Worm (Caenorhabditis elegans) whole organism, L3 larva: Measurements from ENCODE around the gene mel-11.
A peak's percentile ranks its signal among the peaks of the same experiment; 100 is the strongest.

Experiments used
- R02D3.7 ChIP-seq: fragments of 150-350 bp; optimal IDR thresholded peaks from 2 replicates; lab custom pipeline; 2014; ENCODE audit warnings: missing biosample characterization, missing genetic modification characterization
- ZK546.5 ChIP-seq: sonication (generic microtip); optimal IDR thresholded peaks from 2 replicates; lab custom pipeline; 2017; ENCODE audit warnings: missing biosample characterization, missing genetic modification characterization
- aly-2 ChIP-seq: fragments of 150-350 bp; optimal IDR thresholded peaks from 2 replicates; lab custom pipeline; 2014; ENCODE audit warnings: missing biosample characterization, missing genetic modification characterization
- ama-1 ChIP-seq: fragments of 150-350 bp; optimal IDR thresholded peaks from 2 replicates; lab custom pipeline; 2018
- ceh-16 ChIP-seq: sonication (generic microtip); optimal IDR thresholded peaks from 2 replicates; lab custom pipeline; 2017; ENCODE audit warnings: missing biosample characterization, missing genetic modification characterization
- ceh-28 ChIP-seq: fragments of 150-350 bp; optimal IDR thresholded peaks from 2 replicates; lab custom pipeline; 2014; ENCODE audit warnings: missing biosample characterization, missing genetic modification reagents, missing genetic modification characterization
- ceh-82 ChIP-seq: fragments of 150-350 bp; optimal IDR thresholded peaks from 2 replicates; lab custom pipeline; 2014; ENCODE audit warnings: missing biosample characterization, missing genetic modification characterization
- ceh-9 ChIP-seq: sonication (generic microtip); optimal IDR thresholded peaks from 2 replicates; lab custom pipeline; 2018; ENCODE audit warnings: missing biosample characterization, missing genetic modification characterization
- daf-12 ChIP-seq: fragments of 150-350 bp; optimal IDR thresholded peaks from 2 replicates; lab custom pipeline; 2014; ENCODE audit warnings: missing biosample characterization, missing genetic modification reagents, missing genetic modification characterization
- egl-27 ChIP-seq: sonication (generic microtip); optimal IDR thresholded peaks from 4 replicates; lab custom pipeline; 2017; ENCODE audit warnings: missing biosample characterization, missing genetic modification reagents, missing genetic modification characterization
- elt-1 ChIP-seq: fragments of 150-350 bp; optimal IDR thresholded peaks from 2 replicates; lab custom pipeline; 2014; ENCODE audit warnings: missing biosample characterization, missing genetic modification characterization
- elt-2 ChIP-seq: sonication (generic microtip); optimal IDR thresholded peaks from 2 replicates; lab custom pipeline; 2016; ENCODE audit warnings: missing genetic modification reagents, mild to moderate bottlenecking, missing genetic modification characterization, missing compliant biosample characterization
- elt-3 ChIP-seq, 3 experiments: fragments of 150-350 bp in 1 of 3; sonication (generic microtip) in 2 of 3; optimal IDR thresholded peaks; 2 replicates in 2 of 3; 4 replicates in 1 of 3; lab custom pipeline; 2014 to 2017; ENCODE audit warnings: missing biosample characterization in 3 of 3, missing genetic modification characterization in 3 of 3
- eor-1 ChIP-seq, 2 experiments: fragments of 150-350 bp; optimal IDR thresholded peaks; 2 replicates each; lab custom pipeline; 2014 to 2018; ENCODE audit warnings: missing biosample characterization in 2 of 2, missing genetic modification characterization in 2 of 2
- fkh-10 ChIP-seq: sonication (generic microtip); optimal IDR thresholded peaks from 2 replicates; lab custom pipeline; 2017; ENCODE audit warnings: missing biosample characterization, missing genetic modification reagents, missing genetic modification characterization
- fkh-2 ChIP-seq: fragments of 150-350 bp; optimal IDR thresholded peaks from 2 replicates; lab custom pipeline; 2014; ENCODE audit warnings: missing biosample characterization, missing genetic modification reagents, missing genetic modification characterization
- fos-1 ChIP-seq: fragments of 150-350 bp; optimal IDR thresholded peaks from 2 replicates; lab custom pipeline; 2014; ENCODE audit warnings: missing biosample characterization, missing genetic modification characterization
- hmg-11 ChIP-seq: sonication (generic microtip); optimal IDR thresholded peaks from 2 replicates; lab custom pipeline; 2016; ENCODE audit warnings: missing genetic modification characterization, missing compliant biosample characterization
- jun-1 ChIP-seq: fragments of 150-350 bp; optimal IDR thresholded peaks from 2 replicates; lab custom pipeline; 2014; ENCODE audit warnings: missing biosample characterization, missing genetic modification reagents, missing genetic modification characterization
- lin-15B ChIP-seq: fragments of 150-350 bp; optimal IDR thresholded peaks from 2 replicates; lab custom pipeline; 2014; ENCODE audit warnings: missing biosample characterization, missing genetic modification characterization
- lin-39 ChIP-seq: fragments of 150-350 bp; optimal IDR thresholded peaks from 2 replicates; lab custom pipeline; 2018; ENCODE audit warnings: missing biosample characterization, missing genetic modification reagents, missing genetic modification characterization
- lsy-12 ChIP-seq: sonication (generic microtip); optimal IDR thresholded peaks from 2 replicates; lab custom pipeline; 2016; ENCODE audit warnings: mild to moderate bottlenecking, missing genetic modification characterization, missing compliant biosample characterization
- mdl-1 ChIP-seq: fragments of 150-350 bp; optimal IDR thresholded peaks from 2 replicates; lab custom pipeline; 2014; ENCODE audit warnings: missing biosample characterization, missing genetic modification characterization
- mml-1 ChIP-seq: fragments of 150-350 bp; sonication (generic microtip); optimal IDR thresholded peaks from 3 replicates; lab custom pipeline; 2014; ENCODE audit warnings: missing biosample characterization, missing genetic modification characterization
- nfya-1 ChIP-seq: sonication (generic microtip); optimal IDR thresholded peaks from 2 replicates; lab custom pipeline; 2017; ENCODE audit warnings: missing genetic modification characterization, mild to moderate bottlenecking, missing compliant biosample characterization, antibody characterized with exemption, moderate library complexity; ENCODE audit not compliant: insufficient read depth
- nhr-12 ChIP-seq: fragments of 150-350 bp; optimal IDR thresholded peaks from 2 replicates; lab custom pipeline; 2014; ENCODE audit warnings: missing biosample characterization, missing genetic modification characterization
- nhr-237 ChIP-seq: fragments of 150-350 bp; optimal IDR thresholded peaks from 2 replicates; lab custom pipeline; 2014; ENCODE audit warnings: missing biosample characterization, missing genetic modification characterization
- nhr-25 ChIP-seq: sonication (generic microtip); optimal IDR thresholded peaks from 2 replicates; lab custom pipeline; 2017; ENCODE audit warnings: missing biosample characterization, missing genetic modification characterization
- nhr-43 ChIP-seq: sonication (generic microtip); optimal IDR thresholded peaks from 2 replicates; lab custom pipeline; 2016; ENCODE audit warnings: mild to moderate bottlenecking, missing genetic modification characterization, missing compliant biosample characterization; ENCODE audit not compliant: poor library complexity, severe bottlenecking
- nhr-67 ChIP-seq: fragments of 150-350 bp; optimal IDR thresholded peaks from 2 replicates; lab custom pipeline; 2014; ENCODE audit warnings: missing biosample characterization, missing genetic modification characterization
- nhr-76 ChIP-seq: fragments of 150-350 bp; sonication (generic microtip); optimal IDR thresholded peaks from 5 replicates; lab custom pipeline; 2014; ENCODE audit warnings: missing biosample characterization, missing genetic modification characterization
- nhr-77 ChIP-seq: fragments of 150-350 bp; optimal IDR thresholded peaks from 2 replicates; lab custom pipeline; 2014; ENCODE audit warnings: missing biosample characterization, missing genetic modification characterization
- pha-4 ChIP-seq: fragments of 150-350 bp; optimal IDR thresholded peaks from 2 replicates; lab custom pipeline; 2014; ENCODE audit warnings: missing biosample characterization, missing genetic modification reagents, missing genetic modification characterization
- pqm-1 ChIP-seq: fragments of 150-350 bp; optimal IDR thresholded peaks from 2 replicates; lab custom pipeline; 2017; ENCODE audit warnings: missing biosample characterization, missing genetic modification characterization, inconsistent platforms
- sea-2 ChIP-seq: fragments of 150-350 bp; sonication (generic microtip); optimal IDR thresholded peaks from 4 replicates; lab custom pipeline; 2014; ENCODE audit warnings: missing biosample characterization, missing genetic modification reagents, missing genetic modification characterization
- skn-1 ChIP-seq: fragments of 150-350 bp; optimal IDR thresholded peaks from 2 replicates; lab custom pipeline; 2014; ENCODE audit warnings: missing biosample characterization, missing genetic modification characterization
- snpc-4 ChIP-seq: fragments of 150-350 bp; optimal IDR thresholded peaks from 2 replicates; lab custom pipeline; 2014; ENCODE audit warnings: missing biosample characterization, missing genetic modification characterization
- tbx-2 ChIP-seq: sonication (generic microtip); optimal IDR thresholded peaks from 2 replicates; lab custom pipeline; 2016; ENCODE audit warnings: mild to moderate bottlenecking, missing genetic modification characterization, missing compliant biosample characterization
- unc-39 ChIP-seq: sonication (generic microtip); optimal IDR thresholded peaks from 4 replicates; lab custom pipeline; 2017; ENCODE audit warnings: missing biosample characterization, missing genetic modification characterization
- unc-62 ChIP-seq: fragments of 150-350 bp; sonication (generic microtip); optimal IDR thresholded peaks from 4 replicates; lab custom pipeline; 2014; ENCODE audit warnings: missing biosample characterization, missing genetic modification reagents, missing genetic modification characterization
- zag-1 ChIP-seq: fragments of 150-350 bp; optimal IDR thresholded peaks from 2 replicates; lab custom pipeline; 2014; ENCODE audit warnings: missing biosample characterization, missing genetic modification characterization
- ztf-4 ChIP-seq: fragments of 150-350 bp; optimal IDR thresholded peaks from 2 replicates; lab custom pipeline; 2014; ENCODE audit warnings: missing biosample characterization, missing genetic modification characterization

Gene mel-11

ce11 chrII:9345794-9346193, 12.5 kb upstream of the mel-11 start:
- TF ChIP-seq eor-1 (tag; optimal IDR thresholded peaks at IDR 0.05; lab: Kevin White, UChicago) = no peak
- no peak for TF ChIP-seq nhr-67 (tag; lab: Kevin White, UChicago)
- TF ChIP-seq aly-2 (tag; lab: Kevin White, UChicago) = no peak
- no peak for TF ChIP-seq elt-2

- no peak for TF ChIP-seq elt-3 (tag; optimal IDR thresholded peaks at IDR 0.05; lab: Kevin White, UChicago)
- no peak for TF ChIP-seq mml-1 (tag; lab: Kevin White, UChicago)
- no peak for TF ChIP-seq ZK546.5 (tag; lab: Kevin White, UChicago)
- TF ChIP-seq nhr-67 (tag; lab: Kevin White, UChicago) = no peak
- TF ChIP-seq pqm-1 (tag; lab: Kevin White, UChicago) = no peak
- TF ChIP-seq zag-1 = no peak
- TF ChIP-seq nhr-12 (tag; lab: Kevin White, UChicago) = no peak
- TF ChIP-seq lin-15B (tag; lab: Kevin White, UChicago) = no peak
- no peak for TF ChIP-seq sea-2 (GFP tag; lab: Kevin White, UChicago)
- no peak for TF ChIP-seq daf-12 (tag; lab: Kevin White, UChicago)
- TF ChIP-seq eor-1 (tag; optimal IDR thresholded peaks at IDR 0.05; lab: Kevin White, UChicago) = no peak
- TF ChIP-seq jun-1 (tag; lab: Kevin White, UChicago) = no peak
- TF ChIP-seq ama-1 (lab: Kevin White, UChicago) = no peak
- no peak for TF ChIP-seq fos-1
- no peak for TF ChIP-seq mdl-1 (tag; lab: Kevin White, UChicago)
- no peak for TF ChIP-seq lsy-12
- no peak for TF ChIP-seq tbx-2 (tag; lab: Kevin White, UChicago)
- no peak for TF ChIP-seq ztf-4 (tag; lab: Kevin White, UChicago)
- TF ChIP-seq elt-2 = no peak
- TF ChIP-seq snpc-4 (tag; lab: Kevin White, UChicago) = no peak
- TF ChIP-seq, all 47 proteins: peak for 0
These were observed 11.8 kb upstream of the mel-11 start, which contains the start of gene F42A8.1 for ce11 chrII:9346490-9346889. TSS of gene F42A8.1 (minus strand) at chrII:9346590.

DNA sequence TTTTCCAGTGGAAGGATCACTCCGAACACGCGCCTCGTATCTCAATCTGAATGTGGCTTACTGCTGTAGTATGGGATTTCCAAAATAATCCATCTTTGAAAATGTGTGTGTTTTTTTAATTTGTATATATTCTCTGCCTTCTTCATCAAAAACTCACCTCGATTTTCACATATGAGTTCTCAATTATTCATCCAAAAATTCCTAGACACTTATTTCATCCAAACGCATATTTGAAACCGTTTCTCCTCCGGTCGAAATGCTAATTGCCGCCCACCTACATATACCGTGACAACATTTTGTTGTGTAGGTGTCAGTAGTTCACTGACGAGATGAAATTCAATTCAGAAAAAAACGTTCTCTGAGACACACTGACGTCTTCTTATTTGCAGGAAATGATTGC, 10.9 kb upstream of the mel-11 start:
- TF ChIP-seq nhr-43 (no peak), fkh-2 (tag; lab: Kevin White, UChicago) (no peak), zag-1 (no peak), unc-62 (GFP tag; lab: Kevin White, UChicago) (no peak), eor-1 (tag; optimal IDR thresholded peaks at IDR 0.05; lab: Kevin White, UChicago) (no peak), ceh-9 (no peak), ceh-82 (tag; lab: Kevin White, UChicago) (no peak), unc-39 (no peak), skn-1 (tag; lab: Kevin White, UChicago) (no peak), elt-2 (no peak), nfya-1 (tag; lab: Kevin White, UChicago) (no peak), nhr-77 (no peak), nhr-237 (tag; lab: Kevin White, UChicago) (no peak), nhr-76 (tag; lab: Kevin White, UChicago) (no peak), hmg-11 (tag; lab: Kevin White, UChicago) (no peak), ceh-16 (tag; lab: Kevin White, UChicago) (no peak)

- no peak for TF ChIP-seq zag-1
- TF ChIP-seq tbx-2 (tag; lab: Kevin White, UChicago) = no peak
- TF ChIP-seq unc-39 = no peak
- peak; percentile 75 for TF ChIP-seq R02D3.7 (tag; lab: Kevin White, UChicago)
- TF ChIP-seq nhr-67 (tag; lab: Kevin White, UChicago) = no peak
- TF ChIP-seq lin-39 (tag; lab: Kevin White, UChicago) = no peak
- no peak for TF ChIP-seq eor-1 (tag; optimal IDR thresholded peaks at IDR 0.05; lab: Kevin White, UChicago)
- peak; percentile 79 for TF ChIP-seq pha-4 (tag; lab: Kevin White, UChicago)
- TF ChIP-seq ceh-16 (tag; lab: Kevin White, UChicago) = no peak
- TF ChIP-seq nhr-43 = no peak
- no peak for TF ChIP-seq ZK546.5 (tag; lab: Kevin White, UChicago)
- TF ChIP-seq jun-1 (tag; lab: Kevin White, UChicago) = no peak
- no peak for TF ChIP-seq pqm-1 (tag; lab: Kevin White, UChicago)
- no peak for TF ChIP-seq aly-2 (tag; lab: Kevin White, UChicago)
- TF ChIP-seq mdl-1 (tag; lab: Kevin White, UChicago) = no peak
- TF ChIP-seq hmg-11 (tag; lab: Kevin White, UChicago) = peak; percentile 24
- no peak for TF ChIP-seq elt-1 (tag; lab: Kevin White, UChicago)
- no peak for TF ChIP-seq ceh-28 (tag; lab: Kevin White, UChicago)
- no peak for TF ChIP-seq lsy-12
- TF ChIP-seq nhr-237 (tag; lab: Kevin White, UChicago) = no peak
- TF ChIP-seq nhr-12 (tag; lab: Kevin White, UChicago) = no peak
- TF ChIP-seq lin-15B (tag; lab: Kevin White, UChicago) = no peak
- TF ChIP-seq ztf-4 (tag; lab: Kevin White, UChicago) = no peak
- peak; percentile 9 for TF ChIP-seq elt-2
- TF ChIP-seq nfya-1 (tag; lab: Kevin White, UChicago) = peak; percentile 3
- TF ChIP-seq ama-1 (lab: Kevin White, UChicago) = no peak
- no peak for TF ChIP-seq mml-1 (tag; lab: Kevin White, UChicago)
- TF ChIP-seq elt-3 (tag; optimal IDR thresholded peaks at IDR 0.05; lab: Kevin White, UChicago) = no peak
- TF ChIP-seq fkh-2 (tag; lab: Kevin White, UChicago) = no peak
- no peak for TF ChIP-seq nhr-25 (tag; lab: Kevin White, UChicago)
- TF ChIP-seq snpc-4 (tag; lab: Kevin White, UChicago) = no peak
- TF ChIP-seq fkh-10 (GFP tag; lab: Kevin White, UChicago) = no peak
- TF ChIP-seq egl-27 = no peak
- no peak for TF ChIP-seq daf-12 (tag; lab: Kevin White, UChicago)
These were observed 5.7 kb upstream of the mel-11 start, which contains the start of the genes sdhb-1 and cup-15 for ce11 chrII:9352669-9353068. TSS of gene sdhb-1 (minus strand) at chrII:9352731. TSS of gene cup-15 (plus strand) at chrII:9353000.
